Fruit fly (Drosophila melanogaster): Measurements from ENCODE around the gene eIF4EHP.

eIF4EHP gene

dm6 chr3R:24079110-24079509 lies 29.6 kb downstream of the eIF4EHP start (continued):
- TF ChIP-seq Rfx (GFP tag; IDR thresholded peaks at IDR 0.05) (peak; percentile 16; the same call in 1 of the 2 replicates), CG7928 (GFP tag; optimal IDR thresholded peaks at IDR 0.05) (no peak), CG12219 (GFP tag; optimal IDR thresholded peaks at IDR 0.05) (no peak), CG10267 (tag; optimal IDR thresholded peaks at IDR 0.05) (peak; percentile 12), CG18599 (GFP tag; optimal IDR thresholded peaks at IDR 0.05) (peak; percentile 8), CG15269 (tag; optimal IDR thresholded peaks at IDR 0.05) (no peak), CG15696 (tag; optimal IDR thresholded peaks at IDR 0.05) (no peak), Dref (GFP tag; IDR thresholded peaks at IDR 0.05) (no peak), CG6689 (GFP tag; IDR thresholded peaks at IDR 0.05) (0 out of 2 replicates have a peak, but pooled peaks have one; percentile 28), tna (GFP tag; IDR thresholded peaks at IDR 0.05; ENCODE audit: partially characterized antibody) (no peak), Drgx (GFP tag; IDR thresholded peaks at IDR 0.05) (0 out of 2 replicates have a peak, but pooled peaks have one; percentile 38), CG7839 (tag; optimal IDR thresholded peaks at IDR 0.05) (peak; percentile 19), D (optimal IDR thresholded peaks at IDR 0.05) (no peak), D (GFP tag; optimal IDR thresholded peaks at IDR 0.05) (no peak), CG9797 (GFP tag; optimal IDR thresholded peaks at IDR 0.05) (no peak), CG2678 (tag; optimal IDR thresholded peaks at IDR 0.05) (peak; percentile 27), Xrp1 (GFP tag; IDR thresholded peaks at IDR 0.05) (peak; percentile 27; the same call in 1 of the 2 replicates), CG11695 (GFP tag; IDR thresholded peaks at IDR 0.05) (0 out of 3 replicates have a peak, but pooled peaks have one; percentile 23), CG2712 (tag; optimal IDR thresholded peaks at IDR 0.05) (no peak)

dm6 chr3R:24073703-24074102 lies 35.1 kb downstream of the eIF4EHP start:
- TF ChIP-seq luna (GFP tag; optimal IDR thresholded peaks at IDR 0.05) (no peak), twi (tag; optimal IDR thresholded peaks at IDR 0.05) (no peak), CG4404 (GFP tag; IDR thresholded peaks at IDR 0.05) (no peak), NfI (GFP tag; optimal IDR thresholded peaks at IDR 0.05) (peak; percentile 26), slou (GFP tag; optimal IDR thresholded peaks at IDR 0.05) (no peak), BtbVII (GFP tag; optimal IDR thresholded peaks at IDR 0.05) (peak; percentile 51), CG6813 (GFP tag; optimal IDR thresholded peaks at IDR 0.05) (peak; percentile 1), Oli (tag; optimal IDR thresholded peaks at IDR 0.05) (peak; percentile 5), CG15514 (GFP tag; optimal IDR thresholded peaks at IDR 0.05) (peak; percentile 19), CG18599 (GFP tag; optimal IDR thresholded peaks at IDR 0.05) (peak; percentile 71), CG1233 (GFP tag; optimal IDR thresholded peaks at IDR 0.05) (no peak), CG7839 (tag; optimal IDR thresholded peaks at IDR 0.05) (peak; percentile 44), grn (GFP tag; optimal IDR thresholded peaks at IDR 0.05) (no peak), CG11456 (GFP tag; IDR thresholded peaks at IDR 0.05) (peak; percentile 8; the same call in 1 of the 3 replicates), ranshi (GFP tag; IDR thresholded peaks at IDR 0.05) (0 out of 2 replicates have a peak, but pooled peaks have one; percentile 30), CG15479 (GFP tag; optimal IDR thresholded peaks at IDR 0.05) (no peak), Ada2b (GFP tag; IDR thresholded peaks at IDR 0.05) (peak; percentile 5; the same call in 1 of the 2 replicates), PHDP (tag; optimal IDR thresholded peaks at IDR 0.05) (peak; percentile 10), Xrp1 (GFP tag; IDR thresholded peaks at IDR 0.05) (no peak), knrl (GFP tag; IDR thresholded peaks at IDR 0.05; ENCODE audit: partially characterized antibody) (no peak), CG13894 (tag; optimal IDR thresholded peaks at IDR 0.05) (peak; percentile 41), croc (GFP tag; conservative IDR thresholded peaks at IDR 0.05) (no peak), MESR4 (GFP tag; optimal IDR thresholded peaks at IDR 0.05) (no peak), CG15269 (tag; optimal IDR thresholded peaks at IDR 0.05) (peak; percentile 45), caup (GFP tag; optimal IDR thresholded peaks at IDR 0.05; ENCODE audit: severe bottlenecking) (peak; percentile 41), dmrt99B (tag; optimal IDR thresholded peaks at IDR 0.05) (peak; percentile 23), nmo (GFP tag; optimal IDR thresholded peaks at IDR 0.05) (peak; percentile 3), CG2889 (GFP tag; IDR thresholded peaks at IDR 0.05) (no peak), CG43689 (GFP tag; IDR thresholded peaks at IDR 0.05) (no peak), CG12391 (tag; optimal IDR thresholded peaks at IDR 0.05) (no peak), CG30403 (GFP tag; optimal IDR thresholded peaks at IDR 0.05) (no peak), CG12744 (GFP tag; optimal IDR thresholded peaks at IDR 0.05) (no peak), lilli (GFP tag; optimal IDR thresholded peaks at IDR 0.05) (peak; percentile 30), CG4617 (GFP tag; optimal IDR thresholded peaks at IDR 0.05; ENCODE audit: borderline replicate concordance) (no peak)
